Worm (Caenorhabditis elegans): ENCODE results near the gene F01F1.11.
A peak's percentile ranks its signal among the peaks of the same experiment; 100 is the strongest.

F01F1.11 gene

ce11 chrIII:5874263-5874662 is 2.6 kb upstream of the F01F1.11 start (continued):
- TF ChIP-seq swsn-7 (tag; optimal IDR thresholded peaks at IDR 0.05), result peak; percentile 11
- TF ChIP-seq aly-2 (tag; optimal IDR thresholded peaks at IDR 0.05), result peak; percentile 65

- TF ChIP-seq rnt-1 (tag; optimal IDR thresholded peaks at IDR 0.05), result peak; percentile 42
- peak; percentile 90 for TF ChIP-seq fkh-4 (tag; optimal IDR thresholded peaks at IDR 0.05; ENCODE audit: borderline replicate concordance)
- peak; percentile 98 for TF ChIP-seq dsc-1 (tag; optimal IDR thresholded peaks at IDR 0.05)
- peak; percentile 23 for TF ChIP-seq nhr-71 (tag; optimal IDR thresholded peaks at IDR 0.05)
- peak; percentile 31 for TF ChIP-seq lin-14 (GFP tag; optimal IDR thresholded peaks at IDR 0.05)
- TF ChIP-seq C04F5.9 (tag; optimal IDR thresholded peaks at IDR 0.05), result no peak
Measured at ce11 chrIII:5872288-5872687, 611 bp upstream of the F01F1.11 start.

ce11 chrIII:5869429-5869828 is 2.2 kb downstream of the F01F1.11 start, which contains the start of gene F01F1.15:
Gene F01F1.15 (minus strand): TSS chrIII:5869529.
- TF ChIP-seq ceh-63 (GFP tag; optimal IDR thresholded peaks at IDR 0.05) (no peak), sox-4 (tag; optimal IDR thresholded peaks at IDR 0.05) (no peak), unc-30 (tag; optimal IDR thresholded peaks at IDR 0.05) (no peak), tbx-2 (tag; optimal IDR thresholded peaks at IDR 0.05) (no peak), irx-1 (tag; optimal IDR thresholded peaks at IDR 0.05) (no peak), lin-15B (tag; optimal IDR thresholded peaks at IDR 0.05) (no peak), pax-3 (tag; optimal IDR thresholded peaks at IDR 0.05) (no peak), mep-1 (tag; optimal IDR thresholded peaks at IDR 0.05) (no peak), zag-1 (tag; optimal IDR thresholded peaks at IDR 0.05) (no peak)

- no peak for TF ChIP-seq swsn-7 (tag; optimal IDR thresholded peaks at IDR 0.05)
Measured at ce11 chrIII:5868401-5868800, 3.3 kb downstream of the F01F1.11 start, which contains the start of gene eng-1. Gene eng-1 (minus strand): TSS chrIII:5868501.

ce11 chrIII:5864270-5864669 is 7.4 kb downstream of the F01F1.11 start, which contains the start of gene rabn-5:
Gene rabn-5 (plus strand): TSS chrIII:5864553.
- no peak for TF ChIP-seq swsn-7 (tag; optimal IDR thresholded peaks at IDR 0.05)
- no peak for TF ChIP-seq isw-1 (GFP tag; IDR thresholded peaks at IDR 0.05)
- TF ChIP-seq nhr-12 (tag; optimal IDR thresholded peaks at IDR 0.05), result no peak
- TF ChIP-seq efl-1 (optimal IDR thresholded peaks at IDR 0.05), result peak; percentile 13 to 19
- peak in 1 of 2 experiments; percentile 51 for TF ChIP-seq efl-1 (GFP tag; optimal IDR thresholded peaks at IDR 0.05 in 1 of 2)
- TF ChIP-seq lin-39 (tag; optimal IDR thresholded peaks at IDR 0.05), result no peak
- TF ChIP-seq C16A3.4 (tag; optimal IDR thresholded peaks at IDR 0.05), result no peak
- no peak for TF ChIP-seq C34B4.2 (tag; optimal IDR thresholded peaks at IDR 0.05)
- TF ChIP-seq zip-4 (GFP tag; optimal IDR thresholded peaks at IDR 0.05), result no peak
- TF ChIP-seq nhr-77 (tag; optimal IDR thresholded peaks at IDR 0.05), result no peak
- TF ChIP-seq lin-15B (tag; optimal IDR thresholded peaks at IDR 0.05), result no peak
- no peak for TF ChIP-seq lin-14 (GFP tag; optimal IDR thresholded peaks at IDR 0.05)
- TF ChIP-seq lsy-2 (tag; optimal IDR thresholded peaks at IDR 0.05), result peak in 1 of 2 experiments; percentile 2
- TF ChIP-seq sox-4 (tag; optimal IDR thresholded peaks at IDR 0.05), result no peak
- no peak for TF ChIP-seq ztf-4 (tag; optimal IDR thresholded peaks at IDR 0.05)
- TF ChIP-seq fos-1 (tag; optimal IDR thresholded peaks at IDR 0.05), result no peak
- no peak for TF ChIP-seq snpc-4 (tag; optimal IDR thresholded peaks at IDR 0.05)
- peak; percentile 16 for TF ChIP-seq mep-1 (tag; optimal IDR thresholded peaks at IDR 0.05)
- peak in 1 of 3 experiments; percentile 59 for TF ChIP-seq dpl-1 (GFP tag; optimal IDR thresholded peaks at IDR 0.05)

- TF ChIP-seq blmp-1 (tag; optimal IDR thresholded peaks at IDR 0.05) (peak; percentile 62), mab-9 (GFP tag; IDR thresholded peaks at IDR 0.05) (no peak), snu-23 (GFP tag; optimal IDR thresholded peaks at IDR 0.05) (no peak), elt-2 (tag; optimal IDR thresholded peaks at IDR 0.05) (peak; percentile 78), ceh-82 (tag; optimal IDR thresholded peaks at IDR 0.05) (no peak), pax-3 (tag; optimal IDR thresholded peaks at IDR 0.05) (no peak), ces-1 (GFP tag; optimal IDR thresholded peaks at IDR 0.05) (no peak), hlh-17 (GFP tag; optimal IDR thresholded peaks at IDR 0.05; ENCODE audit: borderline replicate concordance) (no peak), lin-35 (GFP tag; optimal IDR thresholded peaks at IDR 0.05) (peak in 1 of 2 experiments; percentile 25), tlp-1 (tag; optimal IDR thresholded peaks at IDR 0.05) (peak; percentile 25), sox-4 (tag; optimal IDR thresholded peaks at IDR 0.05) (no peak), pqm-1 (tag; optimal IDR thresholded peaks at IDR 0.05) (peak; percentile 36), irx-1 (tag; optimal IDR thresholded peaks at IDR 0.05) (no peak), ztf-11 (tag; optimal IDR thresholded peaks at IDR 0.05) (no peak), fos-1 (tag; optimal IDR thresholded peaks at IDR 0.05) (no peak)
Measured at ce11 chrIII:5863774-5864173, 7.9 kb downstream of the F01F1.11 start, which contains the start of gene dnpp-1. Gene dnpp-1 (minus strand): TSS chrIII:5863803.
